Fruit fly (Drosophila melanogaster) whole organism, pupa: ENCODE results near the gene CG8319.

Experiments used
- CG8159 ChIP-seq: fragments of 200-800 bp; sonication (Bioruptor generic); optimal IDR thresholded peaks from 3 replicates; lab custom pipeline; 2018; ENCODE audit warnings: missing biosample characterization, mild to moderate bottlenecking, missing genetic modification characterization, moderate library complexity
- CG8301 ChIP-seq: fragments of 200-800 bp; sonication (Bioruptor generic); optimal IDR thresholded peaks from 2 replicates; lab custom pipeline; 2018; ENCODE audit warnings: missing biosample characterization, mild to moderate bottlenecking, missing genetic modification characterization
- EcR ChIP-seq: fragments of 200-800 bp; sonication (Bioruptor generic); optimal IDR thresholded peaks from 3 replicates; lab custom pipeline; 2019; ENCODE audit warnings: missing biosample characterization, missing genetic modification characterization, mild to moderate bottlenecking, moderate library complexity, missing genetic modification reagents
- fd96Ca ChIP-seq: fragments of 200-800 bp; sonication (Bioruptor generic); IDR thresholded peaks from 3 replicates; pipeline ENCODE4 v1.3.6; 2022; ENCODE audit warnings: missing biosample characterization, missing genetic modification characterization

DNA sequence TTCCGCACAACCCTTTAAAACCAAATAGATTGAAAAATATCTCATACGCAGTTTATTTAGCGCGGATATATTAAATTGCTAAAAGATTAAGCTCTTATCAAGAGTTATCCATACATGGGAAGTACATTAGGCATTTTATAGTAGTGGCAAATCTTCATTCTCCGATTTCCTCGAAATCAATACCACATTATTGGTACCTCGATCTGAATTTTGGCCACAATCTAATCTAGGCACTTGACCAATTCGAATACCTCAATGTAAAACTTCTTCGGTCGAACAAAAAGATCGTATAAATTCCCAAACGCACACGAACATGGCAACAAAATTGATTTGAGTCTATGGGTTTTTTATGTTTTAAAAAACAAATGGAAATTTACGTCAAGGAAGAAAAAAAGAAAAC lies 16.9 kb downstream of the CG8319 start:
- TF ChIP-seq CG8159 (tag; lab: Kevin White, UChicago): no peak
- no peak for TF ChIP-seq fd96Ca
- TF ChIP-seq EcR (GFP tag; lab: Kevin White, UChicago): no peak
- no peak for TF ChIP-seq CG8301 (tag; lab: Kevin White, UChicago)
